Fruit fly (Drosophila melanogaster) whole organism, adult: Measurements from ENCODE around the gene rt.

Experiments used
- CG12768 ChIP-seq: fragments of 200-800 bp; sonication (Bioruptor generic); optimal IDR thresholded peaks from 2 replicates; lab custom pipeline; 2017; ENCODE audit warnings: missing biosample characterization, missing genetic modification characterization, mild to moderate bottlenecking, moderate library complexity, missing genetic modification reagents
- CG33017 ChIP-seq: fragments of 200-800 bp; sonication (Bioruptor generic); optimal IDR thresholded peaks from 2 replicates; lab custom pipeline; 2018; ENCODE audit warnings: missing biosample characterization, mild to moderate bottlenecking, missing genetic modification characterization, moderate library complexity
- CG5204 ChIP-seq: fragments of 200-800 bp; sonication (Bioruptor generic); optimal IDR thresholded peaks from 2 replicates; lab custom pipeline; 2016; ENCODE audit warnings: missing biosample characterization, missing genetic modification characterization
- Clk ChIP-seq: fragments of 200-800 bp; sonication (Bioruptor generic); optimal IDR thresholded peaks from 2 replicates; lab custom pipeline; 2017; ENCODE audit warnings: missing biosample characterization, missing genetic modification characterization
- Hr96 ChIP-seq: fragments of 200-800 bp; sonication (Bioruptor generic); optimal IDR thresholded peaks from 2 replicates; lab custom pipeline; 2016; ENCODE audit warnings: missing biosample characterization, missing genetic modification characterization
- Mnt ChIP-seq: fragments of 200-800 bp; sonication (Bioruptor generic); optimal IDR thresholded peaks from 2 replicates; lab custom pipeline; 2016; ENCODE audit warnings: missing biosample characterization, mild to moderate bottlenecking, missing genetic modification characterization
- cnc ChIP-seq, 2 experiments: fragments of >200 bp; optimal IDR thresholded peaks; 2 replicates each; lab custom pipeline; 2017
- kay ChIP-seq: fragments of 200-800 bp; sonication (Bioruptor generic); peaks from one replicate; lab custom pipeline; 2016; ENCODE audit warnings: missing biosample characterization, missing genetic modification characterization, borderline replicate concordance
- ovo ChIP-seq: fragments of 200-800 bp; sonication (Bioruptor generic); optimal IDR thresholded peaks from 2 replicates; lab custom pipeline; 2016; ENCODE audit warnings: missing biosample characterization, missing genetic modification characterization
- toe ChIP-seq: fragments of 200-800 bp; sonication (Bioruptor generic); optimal IDR thresholded peaks from 2 replicates; lab custom pipeline; 2016; ENCODE audit warnings: missing biosample characterization, missing genetic modification characterization

DNA sequence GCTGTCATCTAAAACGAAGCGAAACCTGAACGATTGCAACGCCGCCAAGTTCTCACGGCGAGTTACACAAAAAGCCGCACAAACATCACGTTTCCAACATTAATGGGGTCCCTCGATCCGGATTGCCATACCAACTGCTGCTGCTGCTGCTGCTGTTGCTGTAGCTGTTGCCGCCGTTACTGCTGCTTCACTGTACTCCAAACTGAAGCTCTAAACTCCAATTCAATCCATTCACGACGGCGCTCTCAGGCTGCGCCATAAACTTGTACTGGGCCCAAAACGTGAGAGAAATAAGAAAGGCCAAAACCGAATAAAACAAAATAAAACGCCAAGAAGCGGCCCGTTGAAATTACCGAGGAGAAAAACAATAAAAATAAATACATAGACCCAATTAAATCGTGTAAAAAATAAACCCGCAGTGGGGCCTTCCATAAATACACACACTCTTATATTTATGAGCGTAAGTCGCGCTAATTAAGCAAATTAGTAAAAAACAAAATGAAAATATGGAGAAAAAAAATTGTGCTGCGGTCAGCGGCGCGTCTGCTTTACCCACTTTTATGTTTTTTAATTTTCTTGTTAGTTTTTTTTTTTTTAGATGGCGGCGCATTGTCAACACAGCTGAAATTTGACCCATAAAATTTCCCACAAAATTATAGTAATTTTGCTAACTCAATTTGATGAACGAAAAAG is 40.1 kb downstream of the rt start:
- TF ChIP-seq CG12768 (GFP tag; lab: Kevin White, UChicago) (no peak), kay (GFP tag; lab: Kevin White, UChicago) (no peak), Clk (GFP tag; lab: Kevin White, UChicago) (no peak), toe (GFP tag; lab: Kevin White, UChicago) (no peak), ovo (no peak), Hr96 (no peak), Mnt (no peak), cnc (optimal IDR thresholded peaks at IDR 0.05; lab: Kevin White, UChicago) (no peak), CG33017 (tag; lab: Kevin White, UChicago) (no peak), CG5204 (GFP tag; lab: Kevin White, UChicago) (no peak)
